Worm (Caenorhabditis elegans): ENCODE measurements around the gene srsx-14.

ce11 chrIV:5674435-5674834, 47.5 kb upstream of the srsx-14 start, which contains the start of gene srd-5:
- no peak for TF ChIP-seq hlh-26 (GFP tag; conservative IDR thresholded peaks at IDR 0.05)
- TF ChIP-seq B0035.1 (tag; optimal IDR thresholded peaks at IDR 0.05) = no peak
- no peak for TF ChIP-seq ceh-100 (GFP tag; IDR thresholded peaks at IDR 0.05)
- TF ChIP-seq unc-62 (GFP tag; optimal IDR thresholded peaks at IDR 0.05) = no peak
- no peak for TF ChIP-seq F55B11.4 (tag; optimal IDR thresholded peaks at IDR 0.05; ENCODE audit: borderline replicate concordance, insufficient read depth)
- TF ChIP-seq C17E4.6 (GFP tag; IDR thresholded peaks at IDR 0.05) = no peak
- TF ChIP-seq pha-4 (tag; optimal IDR thresholded peaks at IDR 0.05) = no peak
- no peak for TF ChIP-seq mxl-1 (tag; optimal IDR thresholded peaks at IDR 0.05)
- no peak for TF ChIP-seq rcor-1 (GFP tag; IDR thresholded peaks at IDR 0.05)
- no peak for TF ChIP-seq Y67H2A.10 (GFP tag; conservative IDR thresholded peaks at IDR 0.05)
- TF ChIP-seq snpc-4 (GFP tag; optimal IDR thresholded peaks at IDR 0.05) = no peak
- TF ChIP-seq snpc-4 (tag; optimal IDR thresholded peaks at IDR 0.05) = no peak
- no peak for TF ChIP-seq attf-5 (GFP tag; optimal IDR thresholded peaks at IDR 0.05)
